Fruit fly (Drosophila melanogaster) whole organism, embryonic: ENCODE data around the gene sol.

Experiments used
- BEAF-32 ChIP-seq: fragments of 200-800 bp; sonication (Bioruptor generic); optimal IDR thresholded peaks from 3 replicates; lab custom pipeline; 2017; ENCODE audit warnings: missing biosample characterization, missing genetic modification characterization, mild to moderate bottlenecking, moderate library complexity, missing genetic modification reagents
- C15 ChIP-seq: fragments of 200-800 bp; sonication (Bioruptor generic); IDR thresholded peaks from 3 replicates; pipeline ENCODE4 v1.3.6; 2022; ENCODE audit warnings: missing biosample characterization, missing genetic modification characterization
- CG10654 ChIP-seq: fragments of 200-800 bp; sonication (Bioruptor generic); optimal IDR thresholded peaks from 2 replicates; lab custom pipeline; 2016; ENCODE audit warnings: missing biosample characterization, missing genetic modification characterization
- CG11456 ChIP-seq: fragments of 200-800 bp; sonication (Bioruptor generic); IDR thresholded peaks from 3 replicates; pipeline ENCODE4 v1.3.6; 2022; ENCODE audit warnings: missing biosample characterization, missing genetic modification characterization
- CG12219 ChIP-seq: fragments of 200-800 bp; sonication (Bioruptor generic); optimal IDR thresholded peaks from 3 replicates; lab custom pipeline; 2018; ENCODE audit warnings: missing biosample characterization, mild to moderate bottlenecking, missing genetic modification characterization
- CG14710 ChIP-seq: fragments of 200-800 bp; sonication (Bioruptor generic); optimal IDR thresholded peaks from 3 replicates; lab custom pipeline; 2019; ENCODE audit warnings: missing biosample characterization, mild to moderate bottlenecking, missing genetic modification characterization, moderate library complexity
- CG15011 ChIP-seq: fragments of 200-800 bp; sonication (Bioruptor generic); optimal IDR thresholded peaks from 3 replicates; lab custom pipeline; 2018; ENCODE audit warnings: missing biosample characterization, mild to moderate bottlenecking, missing genetic modification characterization
- CG15514 ChIP-seq: fragments of 200-800 bp; sonication (Bioruptor generic); optimal IDR thresholded peaks from 3 replicates; lab custom pipeline; 2017; ENCODE audit warnings: missing biosample characterization, missing genetic modification characterization, mild to moderate bottlenecking, moderate library complexity, missing genetic modification reagents
- CG17568 ChIP-seq: fragments of 200-800 bp; sonication (Bioruptor generic); optimal IDR thresholded peaks from 2 replicates; lab custom pipeline; 2018; ENCODE audit warnings: missing biosample characterization, mild to moderate bottlenecking, missing genetic modification characterization, moderate library complexity
- CG18262 ChIP-seq: fragments of 200-800 bp; optimal IDR thresholded peaks from 3 replicates; lab custom pipeline; 2019; ENCODE audit warnings: missing biosample characterization, mild to moderate bottlenecking, missing genetic modification characterization, moderate library complexity
- CG2199 ChIP-seq: fragments of 200-800 bp; sonication (Bioruptor generic); IDR thresholded peaks from 3 replicates; pipeline ENCODE4 v1.3.6; 2022; ENCODE audit warnings: missing biosample characterization, missing genetic modification characterization
- CG2712 ChIP-seq: fragments of 200-800 bp; optimal IDR thresholded peaks from 3 replicates; lab custom pipeline; 2019; ENCODE audit warnings: missing biosample characterization, mild to moderate bottlenecking, missing genetic modification characterization, moderate library complexity
- CG2875 ChIP-seq: fragments of 200-800 bp; sonication (Bioruptor generic); optimal IDR thresholded peaks from 2 replicates; lab custom pipeline; 2017; ENCODE audit warnings: missing biosample characterization, mild to moderate bottlenecking, missing genetic modification characterization, missing genetic modification reagents
- CG4707 ChIP-seq: fragments of 200-800 bp; sonication (Bioruptor generic); optimal IDR thresholded peaks from 2 replicates; lab custom pipeline; 2018; ENCODE audit warnings: missing biosample characterization, mild to moderate bottlenecking, missing genetic modification characterization, moderate library complexity
- CG4854 ChIP-seq: fragments of 200-800 bp; sonication (Bioruptor generic); optimal IDR thresholded peaks from 2 replicates; lab custom pipeline; 2016; ENCODE audit warnings: missing biosample characterization, missing genetic modification characterization, inconsistent platforms
- CG6791 ChIP-seq: fragments of 200-800 bp; sonication (Bioruptor generic); IDR thresholded peaks from 3 replicates; pipeline ENCODE4 v1.3.6; 2022; ENCODE audit warnings: missing biosample characterization, missing genetic modification characterization; ENCODE audit not compliant: partially characterized antibody
- CG7963 ChIP-seq: fragments of 200-800 bp; sonication (Bioruptor generic); IDR thresholded peaks from 3 replicates; pipeline ENCODE4 v1.3.6; 2022; ENCODE audit warnings: missing biosample characterization, missing genetic modification characterization; ENCODE audit not compliant: partially characterized antibody
- CG8089 ChIP-seq: fragments of 200-800 bp; sonication (Bioruptor generic); optimal IDR thresholded peaks from 3 replicates; lab custom pipeline; 2016; ENCODE audit warnings: missing biosample characterization, missing genetic modification characterization
- CG8944 ChIP-seq: fragments of 200-800 bp; sonication (Bioruptor generic); optimal IDR thresholded peaks from 3 replicates; lab custom pipeline; 2016; ENCODE audit warnings: missing biosample characterization, missing genetic modification characterization
- CoRest ChIP-seq: fragments of 200-800 bp; sonication (Bioruptor generic); optimal IDR thresholded peaks from 3 replicates; lab custom pipeline; 2018; ENCODE audit warnings: missing biosample characterization, mild to moderate bottlenecking, missing genetic modification characterization, moderate library complexity
- D ChIP-seq, 2 experiments: fragments of 200-800 bp in 1 of 2; fragments of >200 bp in 1 of 2; sonication (Bioruptor generic) in 1 of 2; optimal IDR thresholded peaks; 2 replicates in 1 of 2; 3 replicates in 1 of 2; lab custom pipeline; 2017; ENCODE audit warnings: mild to moderate bottlenecking in 1 of 2, missing biosample characterization in 1 of 2, missing genetic modification characterization in 1 of 2, missing genetic modification reagents in 1 of 2
- Drgx ChIP-seq: fragments of 200-800 bp; sonication (Bioruptor generic); IDR thresholded peaks from 2 replicates; pipeline ENCODE4 v1.3.6; 2022; ENCODE audit warnings: missing biosample characterization, missing genetic modification characterization
- Ets97D ChIP-seq: fragments of 200-800 bp; sonication (Bioruptor generic); optimal IDR thresholded peaks from 3 replicates; lab custom pipeline; 2016; ENCODE audit warnings: missing biosample characterization, missing genetic modification characterization
- H15 ChIP-seq: fragments of 200-800 bp; sonication (Bioruptor generic); IDR thresholded peaks from 3 replicates; pipeline ENCODE4 v1.3.6; 2022; ENCODE audit warnings: missing biosample characterization, missing genetic modification characterization
- Hr39 ChIP-seq: fragments of >200 bp; optimal IDR thresholded peaks from 2 replicates; lab custom pipeline; 2017
- Jarid2 ChIP-seq: fragments of 200-800 bp; sonication (Bioruptor generic); optimal IDR thresholded peaks from 3 replicates; lab custom pipeline; 2017; ENCODE audit warnings: mild to moderate bottlenecking, missing biosample characterization, missing genetic modification reagents, missing genetic modification characterization
- Kr ChIP-seq: fragments of 200-800 bp; sonication (Bioruptor generic); optimal IDR thresholded peaks from 2 replicates; lab custom pipeline; 2017; ENCODE audit warnings: missing biosample characterization, mild to moderate bottlenecking, missing genetic modification characterization
- NfI ChIP-seq: fragments of 200-800 bp; sonication (Bioruptor generic); optimal IDR thresholded peaks from 3 replicates; lab custom pipeline; 2018; ENCODE audit warnings: missing biosample characterization, mild to moderate bottlenecking, missing genetic modification characterization, moderate library complexity
- Scr ChIP-seq: fragments of 200-800 bp; sonication (Bioruptor generic); IDR thresholded peaks from 2 replicates; pipeline ENCODE4 v1.3.6; 2022; ENCODE audit warnings: missing biosample characterization, missing genetic modification characterization; ENCODE audit not compliant: partially characterized antibody
- YL-1 ChIP-seq: fragments of 200-800 bp; sonication (Bioruptor generic); optimal IDR thresholded peaks from 3 replicates; lab custom pipeline; 2017; ENCODE audit warnings: missing biosample characterization, mild to moderate bottlenecking, missing genetic modification characterization
- ab ChIP-seq: fragments of 200-800 bp; sonication (Bioruptor generic); optimal IDR thresholded peaks from 2 replicates; lab custom pipeline; 2016; ENCODE audit warnings: missing biosample characterization, missing genetic modification characterization
- amos ChIP-seq: fragments of 200-800 bp; sonication (Bioruptor generic); IDR thresholded peaks from 2 replicates; pipeline ENCODE4 v1.3.6; 2022; ENCODE audit warnings: missing biosample characterization, missing genetic modification characterization; ENCODE audit not compliant: partially characterized antibody
- bbx ChIP-seq: fragments of 200-800 bp; sonication (Bioruptor generic); IDR thresholded peaks from 2 replicates; pipeline ENCODE4 v1.3.6; 2022; ENCODE audit warnings: missing biosample characterization, missing genetic modification characterization; ENCODE audit not compliant: partially characterized antibody
- btn ChIP-seq: fragments of 200-800 bp; sonication (Bioruptor generic); optimal IDR thresholded peaks from 2 replicates; lab custom pipeline; 2016; ENCODE audit warnings: missing biosample characterization, missing genetic modification characterization
- croc ChIP-seq: fragments of 200-800 bp; sonication (Bioruptor generic); conservative IDR thresholded peaks from 3 replicates; pipeline ENCODE4 v1.3.6; 2022; ENCODE audit warnings: missing biosample characterization, missing genetic modification characterization
- eyg ChIP-seq: fragments of 200-800 bp; sonication (Bioruptor generic); optimal IDR thresholded peaks from 3 replicates; lab custom pipeline; 2016; ENCODE audit warnings: missing biosample characterization, missing genetic modification characterization
- knrl ChIP-seq: fragments of 200-800 bp; sonication (Bioruptor generic); IDR thresholded peaks from 3 replicates; pipeline ENCODE4 v1.3.6; 2022; ENCODE audit warnings: missing biosample characterization, missing genetic modification characterization; ENCODE audit not compliant: partially characterized antibody
- nerfin-1 ChIP-seq: fragments of 200-800 bp; sonication (Bioruptor generic); optimal IDR thresholded peaks from 3 replicates; lab custom pipeline; 2019; ENCODE audit warnings: missing biosample characterization, mild to moderate bottlenecking, missing genetic modification characterization, moderate library complexity
- nmo ChIP-seq: fragments of 200-800 bp; sonication (Bioruptor generic); optimal IDR thresholded peaks from 2 replicates; lab custom pipeline; 2018; ENCODE audit warnings: missing biosample characterization, mild to moderate bottlenecking, missing genetic modification characterization, moderate library complexity
- p53 ChIP-seq: fragments of 200-800 bp; sonication (Bioruptor generic); optimal IDR thresholded peaks from 2 replicates; lab custom pipeline; 2016; ENCODE audit warnings: missing biosample characterization, missing genetic modification characterization
- sd ChIP-seq: fragments of 200-800 bp; sonication (Bioruptor generic); optimal IDR thresholded peaks from 3 replicates; lab custom pipeline; 2018; ENCODE audit warnings: missing biosample characterization, mild to moderate bottlenecking, missing genetic modification characterization, moderate library complexity
- sqz ChIP-seq: fragments of 200-800 bp; sonication (Bioruptor generic); optimal IDR thresholded peaks from 3 replicates; lab custom pipeline; 2018; ENCODE audit warnings: missing biosample characterization, mild to moderate bottlenecking, missing genetic modification characterization
- stwl ChIP-seq: fragments of 200-800 bp; sonication (Bioruptor generic); optimal IDR thresholded peaks from 3 replicates; lab custom pipeline; 2018; ENCODE audit warnings: missing biosample characterization, mild to moderate bottlenecking, missing genetic modification characterization, moderate library complexity
- trem ChIP-seq: fragments of 200-800 bp; optimal IDR thresholded peaks from 3 replicates; lab custom pipeline; 2019; ENCODE audit warnings: missing biosample characterization, mild to moderate bottlenecking, missing genetic modification characterization, moderate library complexity
- tup ChIP-seq: fragments of 200-800 bp; sonication (Bioruptor generic); optimal IDR thresholded peaks from 2 replicates; lab custom pipeline; 2016; ENCODE audit warnings: missing biosample characterization, mild to moderate bottlenecking, missing genetic modification characterization, moderate library complexity
- vfl ChIP-seq: fragments of 200-800 bp; sonication (Bioruptor generic); optimal IDR thresholded peaks from 2 replicates; lab custom pipeline; 2016; ENCODE audit warnings: missing biosample characterization, missing genetic modification characterization
- wor ChIP-seq: fragments of 200-800 bp; sonication (Bioruptor generic); IDR thresholded peaks from 2 replicates; pipeline ENCODE4 v1.3.6; 2022; ENCODE audit warnings: missing biosample characterization, missing genetic modification characterization
- yki ChIP-seq: fragments of >200 bp; optimal IDR thresholded peaks from 3 replicates; lab custom pipeline; 2018

Gene sol

dm6 chrX:21357810-21358671 lies 8.0 kb downstream of the sol start, which contains the start of gene Septin1 (continued):
- TF ChIP-seq H15 (GFP tag; lab: Robert Waterston, UW) (no peak), knrl (peak; percentile 30; the same call in 1 of the 3 replicates), CG6791 (no peak), bbx (no peak; the same call in 1 of the 2 replicates), wor (GFP tag; lab: Robert Waterston, UW) (no peak), CG12219 (GFP tag; lab: Kevin White, UChicago) (no peak), stwl (peak; percentile 28), CG10654 (no peak), sqz (GFP tag; lab: Kevin White, UChicago) (no peak), BEAF-32 (GFP tag; lab: Kevin White, UChicago) (peak; percentile 40), CG4707 (GFP tag; lab: Kevin White, UChicago) (no peak), croc (GFP tag; lab: Robert Waterston, UW) (no peak), CG18262 (tag; lab: Kevin White, UChicago) (no peak), CG15011 (GFP tag; lab: Kevin White, UChicago) (no peak), YL-1 (GFP tag; lab: Kevin White, UChicago) (peak; percentile 16), Kr (no peak), Hr39 (lab: Kevin White, UChicago) (no peak), CG15514 (GFP tag; lab: Kevin White, UChicago) (peak; percentile 64), CG14710 (tag; lab: Kevin White, UChicago) (peak; percentile 57), Drgx (GFP tag; lab: Robert Waterston, UW) (no peak), p53 (GFP tag; lab: Kevin White, UChicago) (no peak), sd (no peak), NfI (no peak), Jarid2 (peak; percentile 66), ab (GFP tag; lab: Kevin White, UChicago) (no peak), CG4854 (no peak), nerfin-1 (tag; lab: Kevin White, UChicago) (no peak), CG2712 (tag; lab: Kevin White, UChicago) (peak; percentile 29), CG17568 (GFP tag; lab: Kevin White, UChicago) (no peak), CoRest (tag; lab: Kevin White, UChicago) (peak; percentile 16), Scr (GFP tag; lab: Robert Waterston, UW) (no peak), vfl (no peak), CG8089 (GFP tag; lab: Kevin White, UChicago) (no peak), Ets97D (peak; percentile 4), nmo (peak; percentile 50), CG2875 (GFP tag; lab: Kevin White, UChicago) (no peak), btn (no peak), CG2199 (GFP tag; lab: Robert Waterston, UW) (no peak), trem (tag; lab: Kevin White, UChicago) (peak; percentile 63), CG8944 (GFP tag; lab: Kevin White, UChicago) (no peak), eyg (no peak), amos (peak; percentile 49; the same call in 1 of the 2 replicates), CG11456 (no peak), yki (lab: Kevin White, UChicago) (no peak), D (optimal IDR thresholded peaks at IDR 0.05; lab: Kevin White, UChicago) (no peak), D (GFP tag; optimal IDR thresholded peaks at IDR 0.05; lab: Kevin White, UChicago) (no peak), CG7963 (GFP tag; lab: Robert Waterston, UW) (no peak), C15 (GFP tag; lab: Robert Waterston, UW) (no peak), tup (GFP tag; lab: Kevin White, UChicago) (no peak)
